Worm (Caenorhabditis elegans) whole organism, L4/young adult: ENCODE measurements around the gene vwa-8.

Experiments used
- W03F9.2 ChIP-seq: fragments of 150-350 bp; optimal IDR thresholded peaks from 2 replicates; lab custom pipeline; 2014; ENCODE audit warnings: missing biosample characterization, missing genetic modification characterization
- him-1 ChIP-seq: sonication (generic microtip); optimal IDR thresholded peaks from 2 replicates; lab custom pipeline; 2016; ENCODE audit warnings: missing genotype, missing genetic modification reagents, missing genetic modification characterization, missing compliant biosample characterization

DNA sequence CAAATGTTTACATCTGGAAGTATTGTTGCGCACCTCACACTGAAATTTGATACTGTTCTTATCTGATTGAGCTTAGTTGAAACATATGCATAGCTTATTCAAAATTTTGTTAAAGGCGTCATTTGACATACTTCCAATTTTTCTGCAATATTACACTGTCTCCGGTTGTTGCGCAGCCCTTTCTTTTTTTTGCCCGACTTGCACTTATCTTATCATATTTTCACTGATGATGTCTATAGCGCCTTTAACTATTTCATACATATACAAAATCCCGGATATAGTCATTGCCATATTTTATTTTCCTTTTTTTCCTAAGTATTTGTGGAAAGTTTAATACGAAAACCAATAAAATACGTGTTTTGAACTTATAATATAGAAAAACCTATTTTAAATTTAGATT lies 15.5 kb downstream of the vwa-8 start:
- TF ChIP-seq W03F9.2 (tag; lab: Kevin White, UChicago): no peak
- TF ChIP-seq him-1 (tag; lab: Kevin White, UChicago): no peak
